Worm (Caenorhabditis elegans): Measurements from ENCODE around the gene htz-1.

htz-1 gene

DNA sequence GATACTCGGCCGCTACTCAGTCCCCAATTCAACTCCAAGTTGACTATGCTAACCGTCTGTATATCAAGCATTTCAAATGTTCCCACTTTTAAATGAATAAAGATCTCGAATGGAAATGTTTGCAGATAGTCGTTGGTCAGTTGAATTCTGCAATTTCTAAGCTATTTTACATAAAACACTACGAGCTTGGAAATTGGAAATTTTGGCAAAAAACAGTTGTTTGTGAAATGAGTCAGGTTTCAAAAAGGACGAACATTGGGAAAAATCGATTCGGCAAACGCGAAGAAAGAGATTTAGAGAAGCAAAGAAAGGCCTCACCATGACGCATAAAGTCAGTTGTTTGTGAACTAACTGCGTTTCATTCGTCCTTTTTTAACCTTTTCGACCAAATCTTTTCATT lies 868 bp downstream of the htz-1 start (continued):
- TF ChIP-seq ceh-27 (GFP tag; optimal IDR thresholded peaks at IDR 0.05) = no peak
- 0 out of 2 replicates have a peak, but pooled peaks have one; percentile 15 for TF ChIP-seq nfyb-1 (GFP tag; IDR thresholded peaks at IDR 0.05)
- TF ChIP-seq nfya-1 (tag; optimal IDR thresholded peaks at IDR 0.05; ENCODE audit: borderline replicate concordance, insufficient read depth) = no peak
- TF ChIP-seq ekl-4 (GFP tag; IDR thresholded peaks at IDR 0.05) = 0 out of 2 replicates have a peak, but pooled peaks have one; percentile 19
- no peak for TF ChIP-seq lag-1 (GFP tag; IDR thresholded peaks at IDR 0.05)
- TF ChIP-seq ets-4 (GFP tag; optimal IDR thresholded peaks at IDR 0.05) = no peak
- no peak for TF ChIP-seq ztf-28 (GFP tag; IDR thresholded peaks at IDR 0.05)
- no peak for TF ChIP-seq T07F8.4 (tag; optimal IDR thresholded peaks at IDR 0.05)
- peak; percentile 74; the same call in 1 of the 2 replicates for TF ChIP-seq Y79H2A.3 (GFP tag; conservative IDR thresholded peaks at IDR 0.05)
- TF ChIP-seq tbp1 (GFP tag; optimal IDR thresholded peaks at IDR 0.05) = peak; percentile 13
- TF ChIP-seq akir-1 (GFP tag; optimal IDR thresholded peaks at IDR 0.05) = no peak
- TF ChIP-seq athp-1 (tag; optimal IDR thresholded peaks at IDR 0.05) = no peak
- no peak for TF ChIP-seq zim-3 (tag; optimal IDR thresholded peaks at IDR 0.05)
- TF ChIP-seq lin-26 (GFP tag; IDR thresholded peaks at IDR 0.05) = peak; percentile 71; the same call in 1 of the 2 replicates
- TF ChIP-seq F39B2.1 (GFP tag; IDR thresholded peaks at IDR 0.05) = no peak
- no peak for TF ChIP-seq repo-1 (tag; optimal IDR thresholded peaks at IDR 0.05)
- TF ChIP-seq snpc-3.4 (tag; optimal IDR thresholded peaks at IDR 0.05) = peak; percentile 35
- TF ChIP-seq nhr-27 (tag; optimal IDR thresholded peaks at IDR 0.05) = no peak
- no peak for TF ChIP-seq B0261.1 (tag; optimal IDR thresholded peaks at IDR 0.05)
- no peak for TF ChIP-seq snpc-1.1 (tag; optimal IDR thresholded peaks at IDR 0.05; ENCODE audit: insufficient read depth)
- no peak for TF ChIP-seq egrh-3 (GFP tag; IDR thresholded peaks at IDR 0.05)
- peak; percentile 52 for TF ChIP-seq hmg-1.2 (GFP tag; IDR thresholded peaks at IDR 0.05)
- peak; percentile 40 for TF ChIP-seq F33H1.4 (GFP tag; IDR thresholded peaks at IDR 0.05)
- no peak for TF ChIP-seq lir-1 (GFP tag; conservative IDR thresholded peaks at IDR 0.05)
- TF ChIP-seq somi-1 (GFP tag; optimal IDR thresholded peaks at IDR 0.05) = no peak
- no peak for TF ChIP-seq nfya-2 (GFP tag; IDR thresholded peaks at IDR 0.05)
- TF ChIP-seq tbx-9 (tag; optimal IDR thresholded peaks at IDR 0.05; ENCODE audit: borderline replicate concordance) = no peak
- no peak for TF ChIP-seq ztf-26 (tag; optimal IDR thresholded peaks at IDR 0.05)
- TF ChIP-seq Y95B8A.8 (GFP tag; IDR thresholded peaks at IDR 0.05) = peak; percentile 12; the same call in 1 of the 2 replicates
- TF ChIP-seq Y67H2A.10 (GFP tag; conservative IDR thresholded peaks at IDR 0.05) = no peak
- TF ChIP-seq K11D2.4 (GFP tag; IDR thresholded peaks at IDR 0.05) = no peak
- no peak for TF ChIP-seq mes-4 (tag; optimal IDR thresholded peaks at IDR 0.05)
- TF ChIP-seq C06A6.2 (GFP tag; conservative IDR thresholded peaks at IDR 0.05) = no peak
- TF ChIP-seq fkh-3 (tag; optimal IDR thresholded peaks at IDR 0.05) = no peak
- peak; percentile 1 for TF ChIP-seq attf-5 (GFP tag; optimal IDR thresholded peaks at IDR 0.05)
- TF ChIP-seq ztf-22 (GFP tag; optimal IDR thresholded peaks at IDR 0.05) = no peak
- no peak for TF ChIP-seq F10E7.11 (tag; optimal IDR thresholded peaks at IDR 0.05)
- no peak for TF ChIP-seq egl-44 (GFP tag; IDR thresholded peaks at IDR 0.05)
- TF ChIP-seq F57A8.1 (GFP tag; optimal IDR thresholded peaks at IDR 0.05) = no peak
- TF ChIP-seq dpff-1 (tag; optimal IDR thresholded peaks at IDR 0.05) = no peak
- no peak for TF ChIP-seq ztf-25 (GFP tag; IDR thresholded peaks at IDR 0.05)
- peak; percentile 20 for TF ChIP-seq F49E8.2 (tag; optimal IDR thresholded peaks at IDR 0.05; ENCODE audit: insufficient read depth)
- no peak for TF ChIP-seq rec-8 (tag; optimal IDR thresholded peaks at IDR 0.05)
- peak; percentile 52; the same call in 1 of the 2 replicates for TF ChIP-seq B0336.3 (GFP tag; IDR thresholded peaks at IDR 0.05)
- no peak for TF ChIP-seq ceh-91 (GFP tag; IDR thresholded peaks at IDR 0.05)
- TF ChIP-seq F55B11.4 (tag; optimal IDR thresholded peaks at IDR 0.05; ENCODE audit: borderline replicate concordance, insufficient read depth) = no peak
- TF ChIP-seq xnd-1 (tag; optimal IDR thresholded peaks at IDR 0.05) = no peak
